Fruit fly (Drosophila melanogaster) whole organism, embryonic: ENCODE data around the gene TM9SF3.

Experiments used
- Bgb ChIP-seq: fragments of 200-800 bp; sonication (Bioruptor generic); IDR thresholded peaks from 2 replicates; pipeline ENCODE4 v1.3.6; 2022; ENCODE audit warnings: missing biosample characterization, missing genetic modification characterization; ENCODE audit not compliant: partially characterized antibody
- CG10267 ChIP-seq: fragments of 200-800 bp; sonication (Bioruptor generic); optimal IDR thresholded peaks from 2 replicates; lab custom pipeline; 2018; ENCODE audit warnings: missing biosample characterization, mild to moderate bottlenecking, missing genetic modification characterization, moderate library complexity
- CG10543 ChIP-seq: fragments of 200-800 bp; sonication (Bioruptor generic); optimal IDR thresholded peaks from 3 replicates; lab custom pipeline; 2017; ENCODE audit warnings: missing biosample characterization, mild to moderate bottlenecking, missing genetic modification characterization, moderate library complexity
- CG12659 ChIP-seq: fragments of 200-800 bp; sonication (Bioruptor generic); optimal IDR thresholded peaks from 3 replicates; lab custom pipeline; 2017; ENCODE audit warnings: mild to moderate bottlenecking, missing biosample characterization, missing genetic modification reagents, missing genetic modification characterization
- CG14441 ChIP-seq: fragments of 200-800 bp; sonication (Bioruptor generic); IDR thresholded peaks from 2 replicates; pipeline ENCODE4 v1.3.6; 2022; ENCODE audit warnings: missing biosample characterization, missing genetic modification characterization
- CG18011 ChIP-seq: fragments of 200-800 bp; sonication (Bioruptor generic); optimal IDR thresholded peaks from 2 replicates; lab custom pipeline; 2017; ENCODE audit warnings: missing biosample characterization, missing genetic modification characterization, mild to moderate bottlenecking, moderate library complexity, missing genotype
- CG30020 ChIP-seq: fragments of 200-800 bp; optimal IDR thresholded peaks from 2 replicates; lab custom pipeline; 2019; ENCODE audit warnings: missing biosample characterization, mild to moderate bottlenecking, missing genetic modification characterization, moderate library complexity
- CG34224 ChIP-seq: fragments of 200-800 bp; sonication (Bioruptor generic); IDR thresholded peaks from 3 replicates; pipeline ENCODE4 v1.3.6; 2022; ENCODE audit warnings: missing biosample characterization, missing genetic modification characterization; ENCODE audit not compliant: partially characterized antibody
- CG4282 ChIP-seq: fragments of 200-800 bp; sonication (Bioruptor generic); optimal IDR thresholded peaks from 2 replicates; lab custom pipeline; 2016; ENCODE audit warnings: missing biosample characterization, missing genetic modification characterization
- CG4424 ChIP-seq: fragments of 200-800 bp; sonication (Bioruptor generic); optimal IDR thresholded peaks from 3 replicates; lab custom pipeline; 2016; ENCODE audit warnings: missing biosample characterization, missing genetic modification characterization
- CG6175 ChIP-seq: fragments of 200-800 bp; sonication (Bioruptor generic); IDR thresholded peaks from 3 replicates; pipeline ENCODE4 v1.3.6; 2022; ENCODE audit warnings: missing biosample characterization, missing genetic modification characterization
- CG7372 ChIP-seq: fragments of 200-800 bp; sonication (Bioruptor generic); IDR thresholded peaks from 2 replicates; pipeline ENCODE4 v1.3.6; 2022; ENCODE audit warnings: missing biosample characterization, missing genetic modification characterization
- CG7839 ChIP-seq: fragments of 200-800 bp; sonication (Bioruptor generic); optimal IDR thresholded peaks from 3 replicates; lab custom pipeline; 2018; ENCODE audit warnings: missing biosample characterization, mild to moderate bottlenecking, missing genetic modification characterization, moderate library complexity
- CG9437 ChIP-seq: fragments of 200-800 bp; sonication (Bioruptor generic); optimal IDR thresholded peaks from 2 replicates; lab custom pipeline; 2018; ENCODE audit warnings: missing biosample characterization, mild to moderate bottlenecking, missing genetic modification characterization
- CTCF ChIP-seq: fragments of 200-800 bp; sonication (Bioruptor generic); optimal IDR thresholded peaks from 2 replicates; lab custom pipeline; 2017; ENCODE audit warnings: missing biosample characterization, mild to moderate bottlenecking, missing genetic modification characterization, moderate library complexity
- CkIIα-i1 ChIP-seq: fragments of 200-800 bp; sonication (Bioruptor generic); IDR thresholded peaks from 2 replicates; pipeline ENCODE4 v1.3.6; 2022; ENCODE audit warnings: missing biosample characterization, missing genetic modification characterization
- Deaf1 ChIP-seq: fragments of 200-800 bp; optimal IDR thresholded peaks from 3 replicates; lab custom pipeline; 2019; ENCODE audit warnings: missing biosample characterization, mild to moderate bottlenecking, missing genetic modification characterization, moderate library complexity
- Drgx ChIP-seq: fragments of 200-800 bp; sonication (Bioruptor generic); IDR thresholded peaks from 2 replicates; pipeline ENCODE4 v1.3.6; 2022; ENCODE audit warnings: missing biosample characterization, missing genetic modification characterization
- E2f1 ChIP-seq: fragments of 200-800 bp; sonication (Bioruptor generic); IDR thresholded peaks from 2 replicates; pipeline ENCODE4 v1.3.6; 2022; ENCODE audit warnings: missing biosample characterization, missing genetic modification characterization
- ERR ChIP-seq: fragments of 200-800 bp; sonication (Bioruptor generic); optimal IDR thresholded peaks from 2 replicates; lab custom pipeline; 2016; ENCODE audit warnings: missing biosample characterization, missing genetic modification characterization
- Ets65A ChIP-seq: fragments of 200-800 bp; sonication (Bioruptor generic); peaks from one replicate; lab custom pipeline; 2016; ENCODE audit warnings: missing biosample characterization, missing genetic modification characterization
- Fer1 ChIP-seq: fragments of 200-800 bp; sonication (Bioruptor generic); optimal IDR thresholded peaks from 2 replicates; lab custom pipeline; 2017; ENCODE audit warnings: missing biosample characterization, mild to moderate bottlenecking, missing genetic modification characterization
- Gsc ChIP-seq: fragments of 200-800 bp; sonication (Bioruptor generic); IDR thresholded peaks from 2 replicates; pipeline ENCODE4 v1.3.6; 2022; ENCODE audit warnings: missing biosample characterization, missing genetic modification characterization
- Hr39 ChIP-seq: fragments of >200 bp; optimal IDR thresholded peaks from 2 replicates; lab custom pipeline; 2017
- Lim3 ChIP-seq: fragments of 200-800 bp; sonication (Bioruptor generic); IDR thresholded peaks from 2 replicates; pipeline ENCODE4 v1.3.6; 2022; ENCODE audit warnings: missing biosample characterization, missing genetic modification characterization
- NC2β ChIP-seq: fragments of 200-800 bp; sonication (Bioruptor generic); optimal IDR thresholded peaks from 2 replicates; lab custom pipeline; 2016; ENCODE audit warnings: missing biosample characterization, missing genetic modification characterization
- NfI ChIP-seq: fragments of 200-800 bp; sonication (Bioruptor generic); optimal IDR thresholded peaks from 3 replicates; lab custom pipeline; 2018; ENCODE audit warnings: missing biosample characterization, mild to moderate bottlenecking, missing genetic modification characterization, moderate library complexity
- Ssrp ChIP-seq: fragments of 200-800 bp; sonication (Bioruptor generic); optimal IDR thresholded peaks from 2 replicates; lab custom pipeline; 2018; ENCODE audit warnings: missing biosample characterization, mild to moderate bottlenecking, missing genetic modification characterization, moderate library complexity
- Taf1 ChIP-seq: fragments of 200-800 bp; sonication (Bioruptor generic); IDR thresholded peaks from 2 replicates; pipeline ENCODE4 v1.3.6; 2022; ENCODE audit warnings: missing biosample characterization, missing genetic modification characterization
- Tbp ChIP-seq: fragments of >200 bp; optimal IDR thresholded peaks from 2 replicates; lab custom pipeline; 2018; ENCODE audit warnings: missing biosample characterization, missing genetic modification characterization
- YL-1 ChIP-seq: fragments of 200-800 bp; sonication (Bioruptor generic); optimal IDR thresholded peaks from 3 replicates; lab custom pipeline; 2017; ENCODE audit warnings: missing biosample characterization, mild to moderate bottlenecking, missing genetic modification characterization
- ara ChIP-seq: fragments of 200-800 bp; sonication (Bioruptor generic); IDR thresholded peaks from 2 replicates; pipeline ENCODE4 v1.3.6; 2022; ENCODE audit warnings: missing biosample characterization, missing genetic modification characterization
- bab2 ChIP-seq: fragments of 200-800 bp; sonication (Bioruptor generic); optimal IDR thresholded peaks from 2 replicates; lab custom pipeline; 2016; ENCODE audit warnings: missing biosample characterization, missing genetic modification characterization
- corto ChIP-seq: fragments of 200-800 bp; sonication (Bioruptor generic); optimal IDR thresholded peaks from 2 replicates; lab custom pipeline; 2016; ENCODE audit warnings: missing biosample characterization, mild to moderate bottlenecking, missing genetic modification characterization, moderate library complexity
- croc ChIP-seq: fragments of 200-800 bp; sonication (Bioruptor generic); conservative IDR thresholded peaks from 3 replicates; pipeline ENCODE4 v1.3.6; 2022; ENCODE audit warnings: missing biosample characterization, missing genetic modification characterization
- danr ChIP-seq: fragments of 200-800 bp; sonication (Bioruptor generic); IDR thresholded peaks from 2 replicates; pipeline ENCODE4 v1.3.6; 2022; ENCODE audit warnings: missing biosample characterization, missing genetic modification characterization
- gcm2 ChIP-seq: fragments of 200-800 bp; sonication (Bioruptor generic); optimal IDR thresholded peaks from 2 replicates; lab custom pipeline; 2016; ENCODE audit warnings: missing biosample characterization, missing genetic modification characterization
- gfzf ChIP-seq: fragments of 200-800 bp; sonication (Bioruptor generic); optimal IDR thresholded peaks from 2 replicates; lab custom pipeline; 2016; ENCODE audit warnings: missing biosample characterization, mild to moderate bottlenecking, missing genetic modification characterization, moderate library complexity
- grau ChIP-seq: fragments of 200-800 bp; optimal IDR thresholded peaks from 3 replicates; lab custom pipeline; 2019; ENCODE audit warnings: missing biosample characterization, mild to moderate bottlenecking, missing genetic modification characterization, moderate library complexity
- hbn ChIP-seq: fragments of 200-800 bp; sonication (Bioruptor generic); IDR thresholded peaks from 2 replicates; pipeline ENCODE4 v1.3.6; 2022; ENCODE audit warnings: missing biosample characterization, missing genetic modification characterization; ENCODE audit not compliant: partially characterized antibody
- hth ChIP-seq: fragments of >200 bp; optimal IDR thresholded peaks from 2 replicates; lab custom pipeline; 2017; ENCODE audit warnings: inconsistent platforms
- jigr1 ChIP-seq: fragments of 200-800 bp; sonication (Bioruptor generic); IDR thresholded peaks from 3 replicates; pipeline ENCODE4 v1.3.6; 2022; ENCODE audit warnings: missing biosample characterization, missing genetic modification characterization
- nerfin-1 ChIP-seq: fragments of 200-800 bp; sonication (Bioruptor generic); optimal IDR thresholded peaks from 3 replicates; lab custom pipeline; 2019; ENCODE audit warnings: missing biosample characterization, mild to moderate bottlenecking, missing genetic modification characterization, moderate library complexity
- phol ChIP-seq: fragments of 200-800 bp; sonication (Bioruptor generic); optimal IDR thresholded peaks from 3 replicates; lab custom pipeline; 2018; ENCODE audit warnings: missing biosample characterization, mild to moderate bottlenecking, missing genetic modification characterization, moderate library complexity
- pros ChIP-seq: fragments of 200-800 bp; sonication (Bioruptor generic); optimal IDR thresholded peaks from 3 replicates; lab custom pipeline; 2019; ENCODE audit warnings: missing biosample characterization, mild to moderate bottlenecking, missing genetic modification characterization, moderate library complexity
- sens-2 ChIP-seq: fragments of 200-800 bp; sonication (Bioruptor generic); IDR thresholded peaks from 2 replicates; pipeline ENCODE4 v1.3.6; 2022; ENCODE audit warnings: missing biosample characterization, missing genetic modification characterization

TM9SF3 gene

DNA sequence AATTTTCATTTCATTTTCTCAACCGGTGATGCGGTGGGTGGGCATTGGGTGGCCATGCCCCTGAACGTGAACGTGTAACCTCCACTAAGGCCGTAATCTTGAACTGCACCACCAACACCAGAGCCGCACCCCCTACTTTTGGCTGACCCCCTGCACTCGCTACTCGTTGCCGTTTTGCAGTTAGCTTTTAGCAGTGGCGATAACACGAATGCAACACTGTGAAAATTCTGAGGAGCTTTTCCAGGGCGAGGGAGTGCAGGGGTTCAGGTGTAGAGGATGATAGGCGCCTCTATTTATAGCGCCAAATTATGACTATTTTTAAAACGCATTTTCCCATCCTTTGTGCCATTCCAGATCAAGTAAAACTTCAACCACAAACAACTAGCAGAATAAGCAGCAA lies 40.0 kb upstream of the TM9SF3 start:
- TF ChIP-seq CG18011 (GFP tag; lab: Kevin White, UChicago): no peak

DNA sequence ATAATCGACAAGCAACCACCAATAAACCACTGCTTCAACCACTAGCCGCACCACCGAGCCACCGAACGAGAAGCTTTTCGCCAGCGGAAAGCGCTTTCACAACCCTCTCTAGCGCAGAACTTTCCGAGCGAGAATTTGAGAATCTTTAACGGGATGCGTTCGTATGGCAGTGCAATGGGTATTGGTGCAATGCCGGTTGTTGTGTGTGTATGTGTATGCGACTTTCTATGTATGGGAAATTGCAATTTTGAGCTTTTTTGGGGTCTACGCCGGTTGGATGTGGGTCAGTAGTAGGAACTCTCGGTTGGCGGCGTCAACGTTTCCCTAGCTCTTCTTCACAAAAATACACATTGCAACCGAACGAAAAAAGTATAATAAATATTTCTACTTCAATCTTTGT lies 39.1 kb upstream of the TM9SF3 start:
- TF ChIP-seq danr (GFP tag; lab: Robert Waterston, UW) (no peak), YL-1 (GFP tag; lab: Kevin White, UChicago) (no peak), Taf1 (no peak), croc (GFP tag; lab: Robert Waterston, UW) (no peak), ara (GFP tag; lab: Robert Waterston, UW) (no peak), hth (lab: Kevin White, UChicago) (no peak), grau (tag; lab: Kevin White, UChicago) (no peak), CG10543 (GFP tag; lab: Kevin White, UChicago) (no peak), nerfin-1 (tag; lab: Kevin White, UChicago) (no peak), Tbp (GFP tag; lab: Kevin White, UChicago) (no peak), E2f1 (GFP tag; lab: Robert Waterston, UW) (no peak), phol (no peak), Deaf1 (tag; lab: Kevin White, UChicago) (no peak), ERR (GFP tag; lab: Kevin White, UChicago) (no peak), jigr1 (GFP tag; lab: Robert Waterston, UW) (no peak)

DNA sequence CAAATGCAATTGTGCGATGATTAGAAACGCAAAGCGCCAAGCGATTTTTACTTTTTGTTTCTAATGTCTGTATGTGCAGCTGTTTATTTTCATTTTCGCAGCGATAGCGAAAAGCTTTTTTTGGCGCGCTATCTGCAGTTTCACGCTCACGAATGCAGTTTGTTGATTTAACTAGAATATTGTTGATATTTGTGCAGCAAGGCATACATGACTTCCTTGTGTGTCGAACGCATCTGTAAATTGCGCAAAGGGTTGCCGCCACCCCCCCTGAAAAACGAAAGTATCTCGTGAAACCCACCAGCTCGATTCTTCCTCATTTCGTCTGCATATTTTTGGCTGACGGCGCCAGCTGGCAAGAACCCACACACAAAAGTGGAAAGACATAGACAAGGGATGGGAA lies 37.8 kb upstream of the TM9SF3 start:
- TF ChIP-seq bab2 (GFP tag; lab: Kevin White, UChicago) (no peak), CG12659 (GFP tag; lab: Kevin White, UChicago) (no peak), CG7839 (tag; lab: Kevin White, UChicago) (no peak), pros (GFP tag; lab: Kevin White, UChicago) (no peak), Bgb (GFP tag; lab: Robert Waterston, UW) (no peak), CG4424 (GFP tag; lab: Kevin White, UChicago) (no peak), CG4282 (GFP tag; lab: Kevin White, UChicago) (no peak), CG10267 (no peak), NfI (no peak)

DNA sequence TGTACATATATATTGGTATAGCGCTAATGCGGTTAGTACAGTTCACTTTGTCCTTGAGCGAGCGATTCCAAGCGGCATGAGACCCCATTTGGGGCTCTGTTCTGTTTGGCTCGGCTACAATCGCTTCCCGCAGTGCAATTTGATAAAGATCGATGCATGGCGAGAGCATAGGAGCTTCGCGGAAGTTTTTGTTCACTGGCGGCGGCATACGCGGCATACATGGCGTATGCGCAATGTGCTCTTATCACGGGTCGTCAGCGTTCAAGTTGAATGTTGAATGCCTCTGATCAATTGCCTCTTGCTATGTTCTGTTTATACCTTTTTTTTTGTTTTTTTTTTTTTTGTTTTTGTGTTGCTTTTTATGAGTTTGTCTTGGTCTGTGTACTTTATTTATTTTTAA lies 37.3 kb upstream of the TM9SF3 start:
- TF ChIP-seq Fer1 (GFP tag; lab: Kevin White, UChicago) (no peak), Ets65A (peak; percentile 73), CG7372 (GFP tag; lab: Robert Waterston, UW) (peak; percentile 50; the same call in 1 of the 2 replicates), NC2β (GFP tag; lab: Kevin White, UChicago) (no peak), sens-2 (GFP tag; lab: Robert Waterston, UW) (no peak), gfzf (GFP tag; lab: Kevin White, UChicago) (no peak)

DNA sequence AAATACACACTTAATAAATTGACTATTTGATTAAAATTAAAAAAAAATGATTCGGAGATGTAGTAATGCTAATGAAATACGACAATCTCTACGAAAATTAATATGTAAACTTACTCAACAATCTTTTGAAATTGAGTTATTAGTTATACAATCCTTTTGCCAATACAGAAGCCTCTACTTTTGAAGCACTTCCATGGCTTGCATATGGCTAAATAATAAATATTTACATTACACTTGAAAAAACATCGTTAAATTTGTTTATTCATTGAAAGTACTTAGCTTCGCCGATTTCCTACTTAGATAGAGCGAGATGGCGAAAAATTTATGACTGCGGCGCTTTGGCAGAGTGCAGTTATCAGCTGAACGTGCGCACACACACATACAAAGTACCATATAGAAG lies 36.9 kb upstream of the TM9SF3 start:
- TF ChIP-seq CG30020 (no peak), hbn (GFP tag; lab: Robert Waterston, UW) (no peak), CG14441 (GFP tag; lab: Robert Waterston, UW) (no peak), CTCF (no peak), CkIIα-i1 (GFP tag; lab: Robert Waterston, UW) (no peak), Ssrp (no peak), Drgx (GFP tag; lab: Robert Waterston, UW) (no peak), corto (no peak), Hr39 (no peak), CG6175 (GFP tag; lab: Robert Waterston, UW) (no peak), gcm2 (GFP tag; lab: Kevin White, UChicago) (no peak), Gsc (no peak), Lim3 (GFP tag; lab: Robert Waterston, UW) (no peak), CG34224 (no peak), CG9437 (GFP tag; lab: Kevin White, UChicago) (no peak)
